Fruit fly (Drosophila melanogaster) whole organism, prepupa: ENCODE results near the gene CG7368.

Experiments used
- CG10631 ChIP-seq: fragments of 200-800 bp; sonication (Bioruptor generic); optimal IDR thresholded peaks from 2 replicates; lab custom pipeline; 2016; ENCODE audit warnings: missing biosample characterization, missing genetic modification characterization
- CG11294 ChIP-seq: fragments of 200-800 bp; sonication (Bioruptor generic); IDR thresholded peaks from 2 replicates; pipeline ENCODE4 v1.3.6; 2022; ENCODE audit warnings: missing biosample characterization, missing genetic modification characterization
- CG11762 ChIP-seq: fragments of 200-800 bp; sonication (Bioruptor generic); optimal IDR thresholded peaks from 3 replicates; lab custom pipeline; 2016; ENCODE audit warnings: missing biosample characterization, missing genetic modification characterization; ENCODE audit not compliant: insufficient read depth
- CG16779 ChIP-seq: fragments of 200-800 bp; sonication (Bioruptor generic); optimal IDR thresholded peaks from 3 replicates; lab custom pipeline; 2017; ENCODE audit warnings: missing biosample characterization, mild to moderate bottlenecking, missing genetic modification characterization
- CG3032 ChIP-seq: fragments of 200-800 bp; optimal IDR thresholded peaks from 2 replicates; lab custom pipeline; 2019; ENCODE audit warnings: missing biosample characterization, mild to moderate bottlenecking, missing genetic modification characterization, moderate library complexity
- CG32006 ChIP-seq: fragments of 200-800 bp; sonication (Bioruptor generic); optimal IDR thresholded peaks from 3 replicates; lab custom pipeline; 2017; ENCODE audit warnings: missing biosample characterization, mild to moderate bottlenecking, missing genetic modification characterization
- CG34406 ChIP-seq: fragments of 200-800 bp; sonication (Bioruptor generic); optimal IDR thresholded peaks from 3 replicates; lab custom pipeline; 2016; ENCODE audit warnings: missing biosample characterization, missing genetic modification characterization
- CG4318 ChIP-seq: fragments of 200-800 bp; sonication (Bioruptor generic); optimal IDR thresholded peaks from 3 replicates; lab custom pipeline; 2017; ENCODE audit warnings: missing biosample characterization, mild to moderate bottlenecking, missing genetic modification characterization
- CG6276 ChIP-seq: fragments of 200-800 bp; sonication (Bioruptor generic); optimal IDR thresholded peaks from 2 replicates; lab custom pipeline; 2017; ENCODE audit warnings: missing biosample characterization, mild to moderate bottlenecking, missing genetic modification characterization
- CG6792 ChIP-seq: fragments of 200-800 bp; sonication (Bioruptor generic); optimal IDR thresholded peaks from 3 replicates; lab custom pipeline; 2016; ENCODE audit warnings: missing biosample characterization, missing genetic modification characterization
- CG7368 ChIP-seq: fragments of 200-800 bp; sonication (Bioruptor generic); optimal IDR thresholded peaks from 3 replicates; lab custom pipeline; 2016; ENCODE audit warnings: missing biosample characterization, missing genetic modification characterization
- CG8119 ChIP-seq: fragments of 200-800 bp; sonication (Bioruptor generic); IDR thresholded peaks from 3 replicates; pipeline ENCODE4 v1.3.6; 2022; ENCODE audit warnings: missing biosample characterization, missing genetic modification characterization
- CG9139 ChIP-seq: fragments of 200-800 bp; sonication (Bioruptor generic); optimal IDR thresholded peaks from 3 replicates; lab custom pipeline; 2017; ENCODE audit warnings: missing biosample characterization, mild to moderate bottlenecking, missing genetic modification characterization
- Eip78C ChIP-seq: fragments of 200-800 bp; sonication (Bioruptor generic); peaks from one replicate; lab custom pipeline; 2016; ENCODE audit warnings: missing biosample characterization, missing genetic modification characterization
- Eip93F ChIP-seq: fragments of 200-800 bp; sonication (Bioruptor generic); optimal IDR thresholded peaks from 2 replicates; lab custom pipeline; 2016; ENCODE audit warnings: missing biosample characterization, mild to moderate bottlenecking, missing genetic modification characterization
- Ets96B ChIP-seq: fragments of 200-800 bp; optimal IDR thresholded peaks from 2 replicates; lab custom pipeline; 2019; ENCODE audit warnings: missing biosample characterization, mild to moderate bottlenecking, missing genetic modification characterization, moderate library complexity
- Gug ChIP-seq: fragments of 200-800 bp; sonication (Bioruptor generic); IDR thresholded peaks from 2 replicates; pipeline ENCODE4 v1.3.6; 2022; ENCODE audit warnings: missing biosample characterization, missing genetic modification characterization
- Hr39 ChIP-seq: fragments of 200-800 bp; sonication (Bioruptor generic); optimal IDR thresholded peaks from 2 replicates; lab custom pipeline; 2016; ENCODE audit warnings: missing biosample characterization, missing genetic modification characterization
- Hr4 ChIP-seq: fragments of 200-800 bp; sonication (Bioruptor generic); optimal IDR thresholded peaks from 3 replicates; lab custom pipeline; 2016; ENCODE audit warnings: missing biosample characterization, missing genetic modification characterization
- Lpt ChIP-seq: fragments of 200-800 bp; sonication (Bioruptor generic); optimal IDR thresholded peaks from 3 replicates; lab custom pipeline; 2016; ENCODE audit warnings: missing biosample characterization, missing genetic modification characterization
- Met ChIP-seq: fragments of 200-800 bp; sonication (Bioruptor generic); optimal IDR thresholded peaks from 3 replicates; lab custom pipeline; 2016; ENCODE audit warnings: missing biosample characterization, missing genetic modification characterization
- OdsH ChIP-seq: fragments of 200-800 bp; sonication (Bioruptor generic); optimal IDR thresholded peaks from 3 replicates; lab custom pipeline; 2016; ENCODE audit warnings: missing biosample characterization, missing genetic modification characterization
- Sox14 ChIP-seq: fragments of 200-800 bp; sonication (Bioruptor generic); optimal IDR thresholded peaks from 3 replicates; lab custom pipeline; 2016; ENCODE audit warnings: missing biosample characterization, missing genetic modification characterization
- achi ChIP-seq: fragments of 200-800 bp; sonication (Bioruptor generic); optimal IDR thresholded peaks from 3 replicates; lab custom pipeline; 2016; ENCODE audit warnings: missing biosample characterization, missing genetic modification characterization
- acj6 ChIP-seq: fragments of 200-800 bp; sonication (Bioruptor generic); optimal IDR thresholded peaks from 3 replicates; lab custom pipeline; 2016; ENCODE audit warnings: missing biosample characterization, missing genetic modification characterization
- cyc ChIP-seq: fragments of 200-800 bp; sonication (Bioruptor generic); optimal IDR thresholded peaks from 3 replicates; lab custom pipeline; 2016; ENCODE audit warnings: missing biosample characterization, missing genetic modification characterization
- dsx ChIP-seq: fragments of 200-800 bp; optimal IDR thresholded peaks from 3 replicates; lab custom pipeline; 2019; ENCODE audit warnings: missing biosample characterization, mild to moderate bottlenecking, missing genetic modification characterization, moderate library complexity; ENCODE audit not compliant: poor library complexity, severe bottlenecking
- eg ChIP-seq: fragments of 200-800 bp; sonication (Bioruptor generic); IDR thresholded peaks from 3 replicates; pipeline ENCODE4 v1.3.6; 2022; ENCODE audit warnings: missing biosample characterization, missing genetic modification characterization
- esn ChIP-seq: fragments of 200-800 bp; sonication (Bioruptor generic); optimal IDR thresholded peaks from 2 replicates; lab custom pipeline; 2016; ENCODE audit warnings: missing biosample characterization, mild to moderate bottlenecking, missing genetic modification characterization, moderate library complexity
- fd59A ChIP-seq: fragments of 200-800 bp; sonication (Bioruptor generic); optimal IDR thresholded peaks from 2 replicates; lab custom pipeline; 2017; ENCODE audit warnings: missing biosample characterization, mild to moderate bottlenecking, missing genetic modification characterization, missing genetic modification reagents
- fkh ChIP-seq: fragments of 200-800 bp; sonication (Bioruptor generic); optimal IDR thresholded peaks from 3 replicates; lab custom pipeline; 2017; ENCODE audit warnings: missing biosample characterization, mild to moderate bottlenecking, missing genetic modification characterization, moderate library complexity
- lz ChIP-seq: fragments of 200-800 bp; sonication (Bioruptor generic); optimal IDR thresholded peaks from 3 replicates; lab custom pipeline; 2016; ENCODE audit warnings: missing biosample characterization, missing genetic modification characterization
- net ChIP-seq: fragments of 200-800 bp; sonication (Bioruptor generic); optimal IDR thresholded peaks from 3 replicates; lab custom pipeline; 2016; ENCODE audit warnings: missing biosample characterization, missing genetic modification characterization
- pdm3 ChIP-seq: fragments of 200-800 bp; sonication (Bioruptor generic); optimal IDR thresholded peaks from 3 replicates; lab custom pipeline; 2016; ENCODE audit warnings: missing biosample characterization, missing genetic modification characterization
- salr ChIP-seq, 2 experiments: fragments of 200-800 bp; sonication (Bioruptor generic); optimal IDR thresholded peaks; 3 replicates each; lab custom pipeline; 2016 to 2018; ENCODE audit warnings: missing biosample characterization in 2 of 2, missing genetic modification characterization in 2 of 2, mild to moderate bottlenecking in 1 of 2
- spab ChIP-seq: fragments of 200-800 bp; sonication (Bioruptor generic); optimal IDR thresholded peaks from 2 replicates; lab custom pipeline; 2017; ENCODE audit warnings: missing biosample characterization, mild to moderate bottlenecking, missing genetic modification characterization, missing genetic modification reagents
- ss ChIP-seq, 2 experiments: fragments of 200-800 bp; sonication (Bioruptor generic); optimal IDR thresholded peaks; 2 replicates in 1 of 2; 3 replicates in 1 of 2; lab custom pipeline; 2017 to 2018; ENCODE audit warnings: mild to moderate bottlenecking in 2 of 2, missing biosample characterization in 2 of 2, missing genetic modification characterization in 2 of 2, moderate library complexity in 1 of 2
- svp ChIP-seq: fragments of 200-800 bp; sonication (Bioruptor generic); peaks from one replicate; lab custom pipeline; 2016; ENCODE audit warnings: missing biosample characterization, missing genetic modification characterization
- topi ChIP-seq: fragments of 200-800 bp; sonication (Bioruptor generic); optimal IDR thresholded peaks from 3 replicates; lab custom pipeline; 2016; ENCODE audit warnings: missing biosample characterization, missing genetic modification characterization

The CG7368 gene

dm6 chr3L:11626229-11626826 lies 29.3 kb downstream of the CG7368 start, which contains the start of gene PCID2:
Gene PCID2 (plus strand): TSS chr3L:11626441.
- TF ChIP-seq CG11294 (GFP tag; lab: Robert Waterston, UW) (no peak), svp (GFP tag; lab: Kevin White, UChicago) (peak; percentile 82), Eip78C (GFP tag; lab: Kevin White, UChicago) (peak; percentile 16)

- TF ChIP-seq CG3032 (tag; lab: Kevin White, UChicago) (peak; percentile 6), svp (GFP tag; lab: Kevin White, UChicago) (peak; percentile 68), CG6276 (GFP tag; lab: Kevin White, UChicago) (no peak), esn (peak; percentile 44), Eip78C (GFP tag; lab: Kevin White, UChicago) (peak; percentile 39), OdsH (peak; percentile 4), Gug (no peak), lz (GFP tag; lab: Kevin White, UChicago) (peak; percentile 11), ss (GFP tag; optimal IDR thresholded peaks at IDR 0.05; lab: Kevin White, UChicago) (peak; percentile 27 to 41), Hr4 (GFP tag; lab: Kevin White, UChicago) (peak; percentile 4), fkh (GFP tag; lab: Kevin White, UChicago) (peak; percentile 48), Ets96B (tag; lab: Kevin White, UChicago) (no peak), dsx (peak; percentile 11)
Measured at dm6 chr3L:11627819-11628483, 30.9 kb downstream of the CG7368 start, which contains the start of gene Apt1. Gene Apt1 (plus strand): TSS chr3L:11628037.

- TF ChIP-seq CG11762 (no peak), Met (GFP tag; lab: Kevin White, UChicago) (no peak), svp (GFP tag; lab: Kevin White, UChicago) (no peak), esn (peak; percentile 9), CG32006 (no peak), ss (GFP tag; optimal IDR thresholded peaks at IDR 0.05; lab: Kevin White, UChicago) (no peak), lz (GFP tag; lab: Kevin White, UChicago) (peak; percentile 24), CG6792 (GFP tag; lab: Kevin White, UChicago) (no peak), CG7368 (GFP tag; lab: Kevin White, UChicago) (no peak), CG11294 (GFP tag; lab: Robert Waterston, UW) (no peak), topi (GFP tag; lab: Kevin White, UChicago) (no peak)
Measured at dm6 chr3L:11630684-11631083, 33.7 kb downstream of the CG7368 start.

dm6 chr3L:11631092-11631491 lies 34.1 kb downstream of the CG7368 start, which contains the start of gene CG32091:
Gene CG32091 (plus strand): TSS chr3L:11631392.
- TF ChIP-seq CG9139 (GFP tag; lab: Kevin White, UChicago) (peak; percentile 10), CG32006 (no peak), dsx (peak; percentile 23), acj6 (no peak), CG34406 (no peak), ss (GFP tag; optimal IDR thresholded peaks at IDR 0.05; lab: Kevin White, UChicago) (peak in 1 of 2 experiments; percentile 17), pdm3 (GFP tag; lab: Kevin White, UChicago) (no peak), Hr4 (GFP tag; lab: Kevin White, UChicago) (no peak), Sox14 (peak; percentile 4), fd59A (GFP tag; lab: Kevin White, UChicago) (no peak), svp (GFP tag; lab: Kevin White, UChicago) (peak; percentile 8), Eip78C (GFP tag; lab: Kevin White, UChicago) (peak; percentile 31), CG4318 (GFP tag; lab: Kevin White, UChicago) (no peak)
- TF ChIP-seq, all 60 proteins: peak for 6

- no peak for TF ChIP-seq Hr39
- TF ChIP-seq CG6792 (GFP tag; lab: Kevin White, UChicago), result no peak
- no peak for TF ChIP-seq CG11294 (GFP tag; lab: Robert Waterston, UW)
- no peak for TF ChIP-seq salr (GFP tag; optimal IDR thresholded peaks at IDR 0.05; lab: Kevin White, UChicago)
- peak; percentile 75 for TF ChIP-seq Ets96B (tag; lab: Kevin White, UChicago)
- no peak for TF ChIP-seq pdm3 (GFP tag; lab: Kevin White, UChicago)
- TF ChIP-seq spab (GFP tag; lab: Kevin White, UChicago), result peak; percentile 58
- peak; percentile 62 for TF ChIP-seq dsx
- peak; percentile 75 to 77 for TF ChIP-seq ss (GFP tag; optimal IDR thresholded peaks at IDR 0.05; lab: Kevin White, UChicago)
- TF ChIP-seq CG34406, result no peak
- TF ChIP-seq net (GFP tag; lab: Kevin White, UChicago), result peak; percentile 50
- peak; percentile 85; the same call in 2 of the 3 replicates for TF ChIP-seq eg (GFP tag; lab: Robert Waterston, UW)
- TF ChIP-seq Eip78C (GFP tag; lab: Kevin White, UChicago), result peak; percentile 69
- TF ChIP-seq CG6276 (GFP tag; lab: Kevin White, UChicago), result peak; percentile 84
- TF ChIP-seq cyc (GFP tag; lab: Kevin White, UChicago), result no peak
- peak; percentile 61 for TF ChIP-seq svp (GFP tag; lab: Kevin White, UChicago)
- TF ChIP-seq CG10631 (GFP tag; lab: Kevin White, UChicago), result peak; percentile 10
- TF ChIP-seq Lpt, result peak; percentile 25
- TF ChIP-seq achi (GFP tag; lab: Kevin White, UChicago), result peak; percentile 39
- TF ChIP-seq Eip93F (GFP tag; lab: Kevin White, UChicago), result no peak
- TF ChIP-seq CG16779 (tag; lab: Kevin White, UChicago), result peak; percentile 82
- peak; percentile 80; the same call in 2 of the 3 replicates for TF ChIP-seq CG8119 (GFP tag; lab: Robert Waterston, UW)
- TF ChIP-seq lz (GFP tag; lab: Kevin White, UChicago), result no peak
Measured at dm6 chr3L:11634551-11634950, 37.5 kb downstream of the CG7368 start.
